Worm (Caenorhabditis elegans) whole organism, L2 larva: ENCODE results near the gene F53G2.1.

ENCODE experiments used
- aly-2 ChIP-seq: fragments of 150-350 bp; optimal IDR thresholded peaks from 2 replicates; lab custom pipeline; 2014; ENCODE audit warnings: missing biosample characterization, missing genetic modification characterization
- zag-1 ChIP-seq: fragments of 150-350 bp; optimal IDR thresholded peaks from 2 replicates; lab custom pipeline; 2014; ENCODE audit warnings: missing biosample characterization, missing genetic modification characterization

- TF ChIP-seq zag-1 (no peak), aly-2 (no peak)
Observed at ce11 chrII:2455931-2456576, 32.4 kb upstream of the F53G2.1 start.
